Fruit fly (Drosophila melanogaster) whole organism, adult: Measurements from ENCODE around the gene CG3793.

Source experiments
- CG11617 ChIP-seq: fragments of 200-800 bp; sonication (Bioruptor generic); optimal IDR thresholded peaks from 2 replicates; lab custom pipeline; 2017; ENCODE audit warnings: mild to moderate bottlenecking, missing biosample characterization, missing genetic modification reagents, missing genetic modification characterization
- CG12768 ChIP-seq: fragments of 200-800 bp; sonication (Bioruptor generic); optimal IDR thresholded peaks from 2 replicates; lab custom pipeline; 2017; ENCODE audit warnings: missing biosample characterization, missing genetic modification characterization, mild to moderate bottlenecking, moderate library complexity, missing genetic modification reagents
- CG14711 ChIP-seq: fragments of 200-800 bp; sonication (Bioruptor generic); optimal IDR thresholded peaks from 2 replicates; lab custom pipeline; 2018; ENCODE audit warnings: missing biosample characterization, mild to moderate bottlenecking, missing genetic modification characterization, moderate library complexity
- CG7101 ChIP-seq: fragments of 200-800 bp; sonication (Bioruptor generic); optimal IDR thresholded peaks from 2 replicates; lab custom pipeline; 2018; ENCODE audit warnings: missing biosample characterization, mild to moderate bottlenecking, missing genetic modification characterization, moderate library complexity
- Clk ChIP-seq: fragments of 200-800 bp; sonication (Bioruptor generic); optimal IDR thresholded peaks from 2 replicates; lab custom pipeline; 2017; ENCODE audit warnings: missing biosample characterization, missing genetic modification characterization
- kay ChIP-seq: fragments of 200-800 bp; sonication (Bioruptor generic); peaks from one replicate; lab custom pipeline; 2016; ENCODE audit warnings: missing biosample characterization, missing genetic modification characterization, borderline replicate concordance
- ovo ChIP-seq: fragments of 200-800 bp; sonication (Bioruptor generic); optimal IDR thresholded peaks from 2 replicates; lab custom pipeline; 2016; ENCODE audit warnings: missing biosample characterization, missing genetic modification characterization
- tj ChIP-seq: fragments of 200-800 bp; sonication (Bioruptor generic); optimal IDR thresholded peaks from 3 replicates; lab custom pipeline; 2017; ENCODE audit warnings: missing biosample characterization, mild to moderate bottlenecking, missing genetic modification characterization, moderate library complexity

dm6 chr2L:15749313-15749712, 14.7 kb upstream of the CG3793 start:
- no peak for TF ChIP-seq kay (GFP tag; lab: Kevin White, UChicago)
- TF ChIP-seq Clk (GFP tag; lab: Kevin White, UChicago): no peak
- TF ChIP-seq ovo (GFP tag; lab: Kevin White, UChicago): no peak
- no peak for TF ChIP-seq CG12768 (GFP tag; lab: Kevin White, UChicago)
- no peak for TF ChIP-seq CG14711 (tag; lab: Kevin White, UChicago)
- no peak for TF ChIP-seq CG11617 (GFP tag; lab: Kevin White, UChicago)
- TF ChIP-seq CG7101 (tag; lab: Kevin White, UChicago): no peak
- TF ChIP-seq tj (GFP tag; lab: Kevin White, UChicago): peak; percentile 99
